Fruit fly (Drosophila melanogaster) whole organism, embryonic: ENCODE measurements around the gene spas.

ENCODE experiments used
- Adf1 ChIP-seq: fragments of 200-800 bp; sonication (Bioruptor generic); IDR thresholded peaks from 2 replicates; pipeline ENCODE4 v1.3.6; 2022; ENCODE audit warnings: missing biosample characterization, missing genetic modification characterization
- Antp ChIP-seq: fragments of 200-800 bp; sonication (Bioruptor generic); optimal IDR thresholded peaks from 3 replicates; lab custom pipeline; 2016; ENCODE audit warnings: missing biosample characterization, missing genetic modification characterization
- Atf-2 ChIP-seq: fragments of 200-800 bp; sonication (Bioruptor generic); optimal IDR thresholded peaks from 2 replicates; lab custom pipeline; 2016; ENCODE audit warnings: missing biosample characterization, missing genetic modification characterization
- Atf6 ChIP-seq: fragments of 200-800 bp; sonication (Bioruptor generic); IDR thresholded peaks from 2 replicates; pipeline ENCODE4 v1.3.6; 2022; ENCODE audit warnings: missing biosample characterization, missing genetic modification characterization
- BtbVII ChIP-seq: fragments of 200-800 bp; sonication (Bioruptor generic); optimal IDR thresholded peaks from 3 replicates; lab custom pipeline; 2017; ENCODE audit warnings: missing biosample characterization, mild to moderate bottlenecking, missing genetic modification characterization
- CG1024 ChIP-seq: fragments of 200-800 bp; sonication (Bioruptor generic); IDR thresholded peaks from 2 replicates; pipeline ENCODE4 v1.3.6; 2022; ENCODE audit warnings: missing biosample characterization, missing genetic modification characterization
- CG10431 ChIP-seq: fragments of 200-800 bp; sonication (Bioruptor generic); optimal IDR thresholded peaks from 3 replicates; lab custom pipeline; 2018; ENCODE audit warnings: missing biosample characterization, mild to moderate bottlenecking, missing genetic modification characterization
- CG14667 ChIP-seq: fragments of 200-800 bp; sonication (Bioruptor generic); IDR thresholded peaks from 2 replicates; pipeline ENCODE4 v1.3.6; 2022; ENCODE audit warnings: missing biosample characterization, missing genetic modification characterization
- CG14710 ChIP-seq: fragments of 200-800 bp; sonication (Bioruptor generic); optimal IDR thresholded peaks from 3 replicates; lab custom pipeline; 2019; ENCODE audit warnings: missing biosample characterization, mild to moderate bottlenecking, missing genetic modification characterization, moderate library complexity
- CG14965 ChIP-seq: fragments of 200-800 bp; sonication (Bioruptor generic); optimal IDR thresholded peaks from 2 replicates; lab custom pipeline; 2016; ENCODE audit warnings: missing biosample characterization, missing genetic modification characterization, borderline replicate concordance
- CG17385 ChIP-seq: fragments of 200-800 bp; sonication (Bioruptor generic); optimal IDR thresholded peaks from 3 replicates; lab custom pipeline; 2018; ENCODE audit warnings: missing biosample characterization, mild to moderate bottlenecking, missing genetic modification characterization
- CG17612 ChIP-seq: fragments of 200-800 bp; sonication (Bioruptor generic); IDR thresholded peaks from 2 replicates; pipeline ENCODE4 v1.3.6; 2022; ENCODE audit warnings: missing biosample characterization, missing genetic modification characterization
- CG17912 ChIP-seq: fragments of 200-800 bp; sonication (Bioruptor generic); optimal IDR thresholded peaks from 2 replicates; lab custom pipeline; 2018; ENCODE audit warnings: missing biosample characterization, mild to moderate bottlenecking, missing genetic modification characterization
- CG2129 ChIP-seq: fragments of 200-800 bp; sonication (Bioruptor generic); IDR thresholded peaks from 2 replicates; pipeline ENCODE4 v1.3.6; 2022; ENCODE audit warnings: missing biosample characterization, missing genetic modification characterization; ENCODE audit not compliant: partially characterized antibody
- CG2889 ChIP-seq: fragments of 200-800 bp; sonication (Bioruptor generic); IDR thresholded peaks from 3 replicates; pipeline ENCODE4 v1.3.6; 2022; ENCODE audit warnings: missing biosample characterization, missing genetic modification characterization
- CG6654 ChIP-seq: fragments of 200-800 bp; sonication (Bioruptor generic); optimal IDR thresholded peaks from 2 replicates; lab custom pipeline; 2017; ENCODE audit warnings: missing biosample characterization, mild to moderate bottlenecking, missing genetic modification characterization
- CG7556 ChIP-seq: fragments of 200-800 bp; sonication (Bioruptor generic); optimal IDR thresholded peaks from 2 replicates; lab custom pipeline; 2017; ENCODE audit warnings: missing biosample characterization, mild to moderate bottlenecking, missing genetic modification characterization
- Fer2 ChIP-seq: fragments of 200-800 bp; sonication (Bioruptor generic); optimal IDR thresholded peaks from 2 replicates; lab custom pipeline; 2018; ENCODE audit warnings: missing biosample characterization, mild to moderate bottlenecking, missing genetic modification characterization, moderate library complexity
- H2.0 ChIP-seq: fragments of 200-800 bp; sonication (Bioruptor generic); IDR thresholded peaks from 2 replicates; pipeline ENCODE4 v1.3.6; 2022; ENCODE audit warnings: missing biosample characterization, missing genetic modification characterization
- Hey ChIP-seq: fragments of 200-800 bp; sonication (Bioruptor generic); optimal IDR thresholded peaks from 3 replicates; lab custom pipeline; 2018; ENCODE audit warnings: missing biosample characterization, mild to moderate bottlenecking, missing genetic modification characterization
- Max ChIP-seq: fragments of 200-800 bp; sonication (Bioruptor generic); optimal IDR thresholded peaks from 2 replicates; lab custom pipeline; 2016; ENCODE audit warnings: missing biosample characterization, mild to moderate bottlenecking, missing genetic modification characterization
- Nf-YB ChIP-seq: fragments of 200-800 bp; sonication (Bioruptor generic); optimal IDR thresholded peaks from 3 replicates; lab custom pipeline; 2019; ENCODE audit warnings: missing biosample characterization, mild to moderate bottlenecking, missing genetic modification characterization, moderate library complexity
- Vsx1 ChIP-seq: fragments of 200-800 bp; sonication (Bioruptor generic); optimal IDR thresholded peaks from 2 replicates; lab custom pipeline; 2017; ENCODE audit warnings: missing biosample characterization, mild to moderate bottlenecking, missing genetic modification characterization, missing genetic modification reagents
- amos ChIP-seq: fragments of 200-800 bp; sonication (Bioruptor generic); IDR thresholded peaks from 2 replicates; pipeline ENCODE4 v1.3.6; 2022; ENCODE audit warnings: missing biosample characterization, missing genetic modification characterization; ENCODE audit not compliant: partially characterized antibody
- ap ChIP-seq: fragments of 200-800 bp; sonication (Bioruptor generic); IDR thresholded peaks from 2 replicates; pipeline ENCODE4 v1.3.6; 2022; ENCODE audit warnings: missing biosample characterization, missing genetic modification characterization
- br ChIP-seq: fragments of >200 bp; optimal IDR thresholded peaks from 2 replicates; lab custom pipeline; 2017
- caup ChIP-seq: fragments of 200-800 bp; sonication (Bioruptor generic); optimal IDR thresholded peaks from 3 replicates; lab custom pipeline; 2017; ENCODE audit warnings: missing biosample characterization, mild to moderate bottlenecking, missing genetic modification characterization, moderate library complexity; ENCODE audit not compliant: severe bottlenecking
- dmrt11E ChIP-seq: fragments of 200-800 bp; sonication (Bioruptor generic); optimal IDR thresholded peaks from 3 replicates; lab custom pipeline; 2018; ENCODE audit warnings: missing biosample characterization, mild to moderate bottlenecking, missing genetic modification characterization, moderate library complexity
- dysf ChIP-seq: fragments of 200-800 bp; sonication (Bioruptor generic); IDR thresholded peaks from 3 replicates; pipeline ENCODE4 v1.3.6; 2022; ENCODE audit warnings: missing biosample characterization, missing genetic modification characterization
- eyg ChIP-seq: fragments of 200-800 bp; sonication (Bioruptor generic); optimal IDR thresholded peaks from 3 replicates; lab custom pipeline; 2016; ENCODE audit warnings: missing biosample characterization, missing genetic modification characterization
- fd96Cb ChIP-seq: fragments of 200-800 bp; sonication (Bioruptor generic); optimal IDR thresholded peaks from 2 replicates; lab custom pipeline; 2018; ENCODE audit warnings: missing biosample characterization, mild to moderate bottlenecking, missing genetic modification characterization, moderate library complexity
- gcm2 ChIP-seq: fragments of 200-800 bp; sonication (Bioruptor generic); optimal IDR thresholded peaks from 2 replicates; lab custom pipeline; 2016; ENCODE audit warnings: missing biosample characterization, missing genetic modification characterization
- gem ChIP-seq: fragments of 200-800 bp; sonication (Bioruptor generic); optimal IDR thresholded peaks from 2 replicates; lab custom pipeline; 2019; ENCODE audit warnings: missing biosample characterization, mild to moderate bottlenecking, missing genetic modification characterization, moderate library complexity
- insv ChIP-seq, 2 experiments: fragments of 200-800 bp; sonication (Bioruptor generic); optimal IDR thresholded peaks; 3 replicates each; lab custom pipeline; 2016 to 2018; ENCODE audit warnings: missing biosample characterization in 2 of 2, missing genetic modification characterization in 2 of 2
- jumu ChIP-seq: fragments of 200-800 bp; sonication (Bioruptor generic); optimal IDR thresholded peaks from 3 replicates; lab custom pipeline; 2016; ENCODE audit warnings: missing biosample characterization, missing genetic modification characterization
- klu ChIP-seq: fragments of 200-800 bp; sonication (Bioruptor generic); IDR thresholded peaks from 2 replicates; pipeline ENCODE4 v1.3.6; 2022; ENCODE audit warnings: missing biosample characterization, missing genetic modification characterization
- lab ChIP-seq: fragments of 200-800 bp; sonication (Bioruptor generic); optimal IDR thresholded peaks from 3 replicates; lab custom pipeline; 2017; ENCODE audit warnings: missing biosample characterization, missing genetic modification characterization, mild to moderate bottlenecking, moderate library complexity, missing genetic modification reagents
- lbe ChIP-seq: fragments of 200-800 bp; sonication (Bioruptor generic); optimal IDR thresholded peaks from 2 replicates; lab custom pipeline; 2016; ENCODE audit warnings: missing biosample characterization, mild to moderate bottlenecking, missing genetic modification characterization
- pros ChIP-seq: fragments of 200-800 bp; sonication (Bioruptor generic); optimal IDR thresholded peaks from 3 replicates; lab custom pipeline; 2019; ENCODE audit warnings: missing biosample characterization, mild to moderate bottlenecking, missing genetic modification characterization, moderate library complexity
- rib ChIP-seq: fragments of 200-800 bp; sonication (Bioruptor generic); IDR thresholded peaks from 2 replicates; pipeline ENCODE4 v1.3.6; 2022; ENCODE audit warnings: missing biosample characterization, missing genetic modification characterization
- scrt ChIP-seq: fragments of 200-800 bp; sonication (Bioruptor generic); optimal IDR thresholded peaks from 2 replicates; lab custom pipeline; 2018; ENCODE audit warnings: missing biosample characterization, mild to moderate bottlenecking, missing genetic modification characterization, moderate library complexity
- sens-2 ChIP-seq: fragments of 200-800 bp; sonication (Bioruptor generic); IDR thresholded peaks from 2 replicates; pipeline ENCODE4 v1.3.6; 2022; ENCODE audit warnings: missing biosample characterization, missing genetic modification characterization
- sima ChIP-seq: fragments of 200-800 bp; sonication (Bioruptor generic); optimal IDR thresholded peaks from 2 replicates; lab custom pipeline; 2016; ENCODE audit warnings: missing biosample characterization, missing genetic modification characterization
- sisA ChIP-seq: fragments of 200-800 bp; sonication (Bioruptor generic); IDR thresholded peaks from 2 replicates; pipeline ENCODE4 v1.3.6; 2022; ENCODE audit warnings: missing biosample characterization, missing genetic modification characterization
- so ChIP-seq: fragments of 200-800 bp; sonication (Bioruptor generic); IDR thresholded peaks from 3 replicates; pipeline ENCODE4 v1.3.6; 2022; ENCODE audit warnings: missing biosample characterization, missing genetic modification characterization
- sr ChIP-seq: fragments of 200-800 bp; sonication (Bioruptor generic); IDR thresholded peaks from 3 replicates; pipeline ENCODE4 v1.3.6; 2022; ENCODE audit warnings: missing biosample characterization, missing genetic modification characterization
- tap ChIP-seq: fragments of 200-800 bp; optimal IDR thresholded peaks from 3 replicates; lab custom pipeline; 2019; ENCODE audit warnings: missing biosample characterization, mild to moderate bottlenecking, missing genetic modification characterization, moderate library complexity
- tup ChIP-seq: fragments of 200-800 bp; sonication (Bioruptor generic); optimal IDR thresholded peaks from 2 replicates; lab custom pipeline; 2016; ENCODE audit warnings: missing biosample characterization, mild to moderate bottlenecking, missing genetic modification characterization, moderate library complexity
- yki ChIP-seq: fragments of >200 bp; optimal IDR thresholded peaks from 3 replicates; lab custom pipeline; 2018
- z ChIP-seq: fragments of 200-800 bp; sonication (Bioruptor generic); IDR thresholded peaks from 3 replicates; pipeline ENCODE4 v1.3.6; 2022; ENCODE audit warnings: missing biosample characterization, missing genetic modification characterization

The spas gene

DNA sequence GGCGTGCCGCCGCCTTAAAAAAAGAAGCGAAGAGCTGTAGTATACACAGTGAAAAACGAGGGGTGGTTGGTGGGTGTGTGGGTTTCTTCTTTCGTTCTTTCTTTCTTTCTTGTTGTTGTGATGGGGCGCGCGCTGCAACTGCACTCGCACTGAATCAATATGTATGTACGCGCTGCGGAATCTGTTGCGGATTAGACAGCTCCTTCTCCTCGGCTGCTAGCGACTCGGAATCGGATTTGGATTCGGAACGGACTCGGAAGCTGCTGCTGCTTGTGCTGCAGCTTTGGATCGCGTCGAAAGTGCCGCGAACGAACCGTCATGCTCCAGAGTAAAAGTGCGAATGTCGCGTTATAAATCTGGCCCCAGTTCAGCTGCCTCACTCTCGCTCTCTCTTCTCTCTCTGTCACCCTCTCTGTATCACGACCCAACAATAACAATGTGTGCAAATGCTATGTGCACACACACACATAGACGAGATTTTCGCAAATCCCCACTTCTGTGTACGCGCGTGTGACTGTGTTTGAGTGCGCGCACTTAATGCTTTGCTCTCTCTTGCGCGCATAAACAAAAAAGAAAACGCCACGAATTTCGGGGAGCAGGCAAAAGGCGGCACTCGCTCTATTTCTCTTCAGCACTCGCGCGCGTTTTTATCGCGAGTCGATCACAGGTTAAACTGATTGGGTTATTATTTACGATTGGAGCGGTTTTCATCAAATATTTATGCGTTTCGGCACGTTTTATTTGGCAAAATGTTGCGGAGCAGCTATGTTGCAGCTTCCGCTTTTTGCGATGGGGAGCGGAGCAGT lies 6.8 kb upstream of the spas start (continued):
- TF ChIP-seq so = no peak
- peak; percentile 17; the same call in 1 of the 2 replicates for TF ChIP-seq Adf1 (GFP tag; lab: Robert Waterston, UW)
- no peak for TF ChIP-seq z
- no peak for TF ChIP-seq insv (GFP tag; optimal IDR thresholded peaks at IDR 0.05; lab: Kevin White, UChicago)
- TF ChIP-seq CG6654 (GFP tag; lab: Kevin White, UChicago) = no peak
- TF ChIP-seq CG17612 (GFP tag; lab: Robert Waterston, UW) = no peak
- no peak for TF ChIP-seq ap (GFP tag; lab: Robert Waterston, UW)
- no peak for TF ChIP-seq CG10431 (GFP tag; lab: Kevin White, UChicago)
- no peak for TF ChIP-seq fd96Cb (tag; lab: Kevin White, UChicago)
- TF ChIP-seq dmrt11E (tag; lab: Kevin White, UChicago) = no peak
- TF ChIP-seq sisA (GFP tag; lab: Robert Waterston, UW) = no peak
- TF ChIP-seq Max = no peak
- no peak for TF ChIP-seq H2.0 (GFP tag; lab: Robert Waterston, UW)
- TF ChIP-seq klu (GFP tag; lab: Robert Waterston, UW) = no peak
- TF ChIP-seq Atf-2 = no peak
- no peak for TF ChIP-seq sima (GFP tag; lab: Kevin White, UChicago)
- no peak for TF ChIP-seq sr (GFP tag; lab: Robert Waterston, UW)
- peak; percentile 31; the same call in 1 of the 2 replicates for TF ChIP-seq amos
- TF ChIP-seq rib (GFP tag; lab: Robert Waterston, UW) = peak; percentile 98
- no peak for TF ChIP-seq CG14965 (GFP tag; lab: Kevin White, UChicago)
- TF ChIP-seq CG17385 (GFP tag; lab: Kevin White, UChicago) = peak; percentile 44
- TF ChIP-seq CG14667 (GFP tag; lab: Robert Waterston, UW) = no peak
- TF ChIP-seq lbe (GFP tag; lab: Kevin White, UChicago) = no peak
- peak; percentile 49 for TF ChIP-seq caup (GFP tag; lab: Kevin White, UChicago)
- peak; percentile 2 for TF ChIP-seq BtbVII
- TF ChIP-seq scrt (GFP tag; lab: Kevin White, UChicago) = no peak
- TF ChIP-seq Antp = no peak
- no peak for TF ChIP-seq pros (GFP tag; lab: Kevin White, UChicago)
- no peak for TF ChIP-seq tup (GFP tag; lab: Kevin White, UChicago)
- no peak for TF ChIP-seq br
- no peak for TF ChIP-seq Hey (tag; lab: Kevin White, UChicago)
- TF ChIP-seq Nf-YB = no peak
- TF ChIP-seq CG14710 = no peak
- TF ChIP-seq CG1024 (GFP tag; lab: Robert Waterston, UW) = no peak
- no peak for TF ChIP-seq tap
- TF ChIP-seq CG2129 = no peak
- TF ChIP-seq Vsx1 (GFP tag; lab: Kevin White, UChicago) = peak; percentile 22
- TF ChIP-seq CG2889 = no peak
- TF ChIP-seq Atf6 = peak; percentile 47; the same call in 1 of the 2 replicates
- TF ChIP-seq gem (tag; lab: Kevin White, UChicago) = peak; percentile 7
- no peak for TF ChIP-seq yki (lab: Kevin White, UChicago)
- no peak for TF ChIP-seq CG7556 (GFP tag; lab: Kevin White, UChicago)
- TF ChIP-seq eyg (GFP tag; lab: Kevin White, UChicago) = no peak
- peak; percentile 40 for TF ChIP-seq lab (GFP tag; lab: Kevin White, UChicago)
- TF ChIP-seq gcm2 (GFP tag; lab: Kevin White, UChicago) = no peak
- TF ChIP-seq jumu (GFP tag; lab: Kevin White, UChicago) = no peak
- no peak for TF ChIP-seq sens-2
- TF ChIP-seq Fer2 (tag; lab: Kevin White, UChicago) = no peak
- TF ChIP-seq dysf (GFP tag; lab: Robert Waterston, UW) = no peak
- TF ChIP-seq CG17912 = no peak
